1 fruit fly cellular context compared by ENCODE assay signal in the genomic region with DNA sequence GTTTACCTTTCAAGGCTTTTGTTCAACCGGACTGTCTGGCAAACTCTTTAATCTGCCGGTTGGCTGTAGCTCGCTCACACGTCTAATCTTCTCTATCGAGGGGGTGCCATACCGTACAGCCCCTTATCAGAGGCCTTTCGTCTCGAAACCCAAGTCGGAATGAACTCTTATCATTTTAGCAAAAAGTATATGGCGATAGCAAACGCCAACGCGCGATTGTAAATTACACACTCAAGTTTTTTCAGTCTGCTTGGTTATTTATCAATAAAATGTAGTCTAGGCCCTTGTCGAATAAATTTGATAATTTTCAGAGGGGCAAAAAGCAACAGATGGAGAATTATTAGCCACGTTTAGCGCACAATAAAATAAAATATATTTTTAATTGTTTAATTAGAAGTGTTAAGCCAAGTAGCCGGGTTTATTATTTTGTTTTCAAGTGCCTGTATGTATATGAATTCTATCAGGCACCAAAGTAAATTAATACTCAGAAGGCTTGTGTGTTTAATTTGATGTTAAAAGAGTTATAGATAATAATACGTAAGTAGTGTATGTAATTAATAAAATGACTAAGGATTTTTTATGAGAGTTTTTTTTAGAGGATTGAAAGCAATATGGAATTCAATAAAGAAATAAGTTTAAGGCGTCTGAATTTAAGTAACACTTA.
TF ChIP-seq lines count a peak whose summit lies in the region.

No protein-coding gene starts in this region.

TF ChIP-seq in whole organism, embryonic, 481 proteins besides CTCF, POLR2A, EP300 and RAD21 (continued from another document):
- TF ChIP-seq CG6175 (GFP tag; IDR thresholded peaks at IDR 0.05; lab: Robert Waterston, UW): no peak
- TF ChIP-seq Myb (GFP tag; optimal IDR thresholded peaks at IDR 0.05; lab: Kevin White, UChicago): no peak
- TF ChIP-seq pfk (GFP tag; optimal IDR thresholded peaks at IDR 0.05; lab: Kevin White, UChicago): no peak
- peak; percentile 39 for TF ChIP-seq lab (GFP tag; optimal IDR thresholded peaks at IDR 0.05; lab: Kevin White, UChicago)
- TF ChIP-seq NC2β (GFP tag; optimal IDR thresholded peaks at IDR 0.05; lab: Kevin White, UChicago): no peak
- TF ChIP-seq Doc2 (GFP tag; IDR thresholded peaks at IDR 0.05; lab: Robert Waterston, UW): no peak
- no peak for TF ChIP-seq pan (optimal IDR thresholded peaks at IDR 0.05; lab: Kevin White, UChicago)
- TF ChIP-seq pan (GFP tag; optimal IDR thresholded peaks at IDR 0.05 in 1 of 2, IDR thresholded peaks at IDR 0.05 in 1 of 2): no peak
- TF ChIP-seq peb (GFP tag; IDR thresholded peaks at IDR 0.05; lab: Robert Waterston, UW): no peak
- TF ChIP-seq dan (GFP tag; IDR thresholded peaks at IDR 0.05; lab: Robert Waterston, UW): no peak
- TF ChIP-seq ac (GFP tag; optimal IDR thresholded peaks at IDR 0.05; lab: Kevin White, UChicago): no peak
- no peak for TF ChIP-seq CG31388 (GFP tag; optimal IDR thresholded peaks at IDR 0.05; lab: Kevin White, UChicago)
- TF ChIP-seq HmgZ (tag; optimal IDR thresholded peaks at IDR 0.05; lab: Kevin White, UChicago): peak; percentile 2
- no peak for TF ChIP-seq fru (optimal IDR thresholded peaks at IDR 0.05; lab: Kevin White, UChicago)
- TF ChIP-seq sug (tag; optimal IDR thresholded peaks at IDR 0.05; lab: Kevin White, UChicago): peak; percentile 97
- TF ChIP-seq Hmr (GFP tag; optimal IDR thresholded peaks at IDR 0.05; lab: Kevin White, UChicago): peak; percentile 23
- TF ChIP-seq pb (GFP tag; optimal IDR thresholded peaks at IDR 0.05; lab: Kevin White, UChicago): no peak
- no peak for TF ChIP-seq gsb-n (tag; optimal IDR thresholded peaks at IDR 0.05; lab: Kevin White, UChicago)
- peak; percentile 30 for TF ChIP-seq Vsx1 (GFP tag; optimal IDR thresholded peaks at IDR 0.05; lab: Kevin White, UChicago)
- TF ChIP-seq gem (tag; optimal IDR thresholded peaks at IDR 0.05; lab: Kevin White, UChicago): no peak
- no peak for TF ChIP-seq slou (GFP tag; optimal IDR thresholded peaks at IDR 0.05; lab: Kevin White, UChicago)
- TF ChIP-seq CG18011 (GFP tag; optimal IDR thresholded peaks at IDR 0.05; lab: Kevin White, UChicago): no peak
- no peak for TF ChIP-seq kay (GFP tag; optimal IDR thresholded peaks at IDR 0.05; lab: Kevin White, UChicago)
- no peak for TF ChIP-seq bab2 (GFP tag; optimal IDR thresholded peaks at IDR 0.05; lab: Kevin White, UChicago)
- peak; percentile 85 for TF ChIP-seq CG34376 (GFP tag; optimal IDR thresholded peaks at IDR 0.05; lab: Kevin White, UChicago)
- TF ChIP-seq bowl (GFP tag; IDR thresholded peaks at IDR 0.05; lab: Robert Waterston, UW): no peak
- peak; percentile 28 for TF ChIP-seq CG15479 (GFP tag; optimal IDR thresholded peaks at IDR 0.05; lab: Kevin White, UChicago)
- TF ChIP-seq CG15514 (GFP tag; optimal IDR thresholded peaks at IDR 0.05; lab: Kevin White, UChicago): peak; percentile 2
- no peak for TF ChIP-seq az2 (GFP tag; optimal IDR thresholded peaks at IDR 0.05; lab: Kevin White, UChicago)
- TF ChIP-seq CG6813 (GFP tag; optimal IDR thresholded peaks at IDR 0.05; lab: Kevin White, UChicago): peak; percentile 8
- TF ChIP-seq yki (optimal IDR thresholded peaks at IDR 0.05; lab: Kevin White, UChicago): no peak
- TF ChIP-seq Chrac-16 (GFP tag; optimal IDR thresholded peaks at IDR 0.05; lab: Kevin White, UChicago): no peak
- no peak for TF ChIP-seq CG12071 (GFP tag; optimal IDR thresholded peaks at IDR 0.05; lab: Kevin White, UChicago)
- TF ChIP-seq chinmo (GFP tag; IDR thresholded peaks at IDR 0.05; lab: Robert Waterston, UW; ENCODE audit: partially characterized antibody): 0 out of 4 replicates have a peak, but pooled peaks have one; percentile 16
- no peak for TF ChIP-seq CG2889 (GFP tag; IDR thresholded peaks at IDR 0.05; lab: Robert Waterston, UW)
- TF ChIP-seq Gsc (GFP tag; IDR thresholded peaks at IDR 0.05; lab: Robert Waterston, UW): no peak
- TF ChIP-seq NC2α (GFP tag; optimal IDR thresholded peaks at IDR 0.05; lab: Kevin White, UChicago): no peak
- TF ChIP-seq trem (tag; optimal IDR thresholded peaks at IDR 0.05; lab: Kevin White, UChicago): no peak
- no peak for TF ChIP-seq Fer2 (tag; optimal IDR thresholded peaks at IDR 0.05; lab: Kevin White, UChicago)
- no peak for TF ChIP-seq dati (GFP tag; IDR thresholded peaks at IDR 0.05; lab: Robert Waterston, UW)
- TF ChIP-seq cwo (GFP tag; optimal IDR thresholded peaks at IDR 0.05; lab: Kevin White, UChicago): peak; percentile 39
- no peak for TF ChIP-seq CG30431 (GFP tag; optimal IDR thresholded peaks at IDR 0.05; lab: Kevin White, UChicago)
- no peak for TF ChIP-seq mld (GFP tag; IDR thresholded peaks at IDR 0.05; lab: Robert Waterston, UW; ENCODE audit: partially characterized antibody)
- TF ChIP-seq usp (GFP tag; optimal IDR thresholded peaks at IDR 0.05; lab: Kevin White, UChicago): no peak
- no peak for TF ChIP-seq vfl (GFP tag; optimal IDR thresholded peaks at IDR 0.05; lab: Kevin White, UChicago)
- peak; percentile 43 for TF ChIP-seq CG10543 (GFP tag; optimal IDR thresholded peaks at IDR 0.05; lab: Kevin White, UChicago)
- TF ChIP-seq ato (GFP tag; IDR thresholded peaks at IDR 0.05; lab: Robert Waterston, UW; ENCODE audit: partially characterized antibody): no peak
- no peak for TF ChIP-seq CG3407 (GFP tag; optimal IDR thresholded peaks at IDR 0.05; lab: Kevin White, UChicago)
- TF ChIP-seq MESR4 (GFP tag; optimal IDR thresholded peaks at IDR 0.05; lab: Kevin White, UChicago): no peak
- no peak for TF ChIP-seq twi (tag; optimal IDR thresholded peaks at IDR 0.05; lab: Kevin White, UChicago)
- peak; percentile 99 for TF ChIP-seq exex (tag; optimal IDR thresholded peaks at IDR 0.05; lab: Kevin White, UChicago)
- TF ChIP-seq rib (GFP tag; IDR thresholded peaks at IDR 0.05; lab: Robert Waterston, UW): peak; percentile 70; the same call in 1 of the 2 replicates
- TF ChIP-seq crol (GFP tag; IDR thresholded peaks at IDR 0.05; lab: Robert Waterston, UW): no peak
- no peak for TF ChIP-seq insv (GFP tag; optimal IDR thresholded peaks at IDR 0.05; lab: Kevin White, UChicago)
- no peak for TF ChIP-seq CG11398 (GFP tag; optimal IDR thresholded peaks at IDR 0.05; lab: Kevin White, UChicago)
- no peak for TF ChIP-seq Tbp (GFP tag; optimal IDR thresholded peaks at IDR 0.05; lab: Kevin White, UChicago)
- no peak for TF ChIP-seq D19A (tag; optimal IDR thresholded peaks at IDR 0.05; lab: Kevin White, UChicago)
- peak; percentile 74 for TF ChIP-seq sd (tag; optimal IDR thresholded peaks at IDR 0.05; lab: Kevin White, UChicago)
- TF ChIP-seq tup (GFP tag; optimal IDR thresholded peaks at IDR 0.05; lab: Kevin White, UChicago): no peak
- TF ChIP-seq CrebB (tag; optimal IDR thresholded peaks at IDR 0.05; lab: Kevin White, UChicago): no peak
- TF ChIP-seq CG31365 (tag; optimal IDR thresholded peaks at IDR 0.05; lab: Kevin White, UChicago): no peak
- peak; percentile 94 for TF ChIP-seq Hey (tag; optimal IDR thresholded peaks at IDR 0.05; lab: Kevin White, UChicago)
- no peak for TF ChIP-seq Xrp1 (GFP tag; IDR thresholded peaks at IDR 0.05; lab: Robert Waterston, UW)
- no peak for TF ChIP-seq CG6254 (GFP tag; optimal IDR thresholded peaks at IDR 0.05; lab: Kevin White, UChicago)
- TF ChIP-seq Scr (GFP tag; IDR thresholded peaks at IDR 0.05; lab: Robert Waterston, UW; ENCODE audit: partially characterized antibody): no peak
- no peak for TF ChIP-seq Asciz (GFP tag; optimal IDR thresholded peaks at IDR 0.05; lab: Kevin White, UChicago)
- no peak for TF ChIP-seq esg (GFP tag; conservative IDR thresholded peaks at IDR 0.05; lab: Robert Waterston, UW)
- TF ChIP-seq Neu2 (GFP tag; optimal IDR thresholded peaks at IDR 0.05; lab: Kevin White, UChicago; ENCODE audit: borderline replicate concordance): no peak
- 0 out of 3 replicates have a peak, but pooled peaks have one; percentile 16 for TF ChIP-seq row (GFP tag; IDR thresholded peaks at IDR 0.05; lab: Robert Waterston, UW)
- TF ChIP-seq gro (GFP tag; optimal IDR thresholded peaks at IDR 0.05; lab: Kevin White, UChicago): peak; percentile 29
- no peak for TF ChIP-seq nau (GFP tag; optimal IDR thresholded peaks at IDR 0.05; lab: Kevin White, UChicago)
- no peak for TF ChIP-seq CG8290 (GFP tag; optimal IDR thresholded peaks at IDR 0.05; lab: Kevin White, UChicago)
- TF ChIP-seq CG8290 (tag; optimal IDR thresholded peaks at IDR 0.05; lab: Kevin White, UChicago): peak in 1 of 2 experiments; percentile 8
- no peak for TF ChIP-seq CG31441 (GFP tag; IDR thresholded peaks at IDR 0.05; lab: Robert Waterston, UW)
- no peak for TF ChIP-seq salm (tag; optimal IDR thresholded peaks at IDR 0.05; lab: Kevin White, UChicago)
- no peak for TF ChIP-seq stc (GFP tag; IDR thresholded peaks at IDR 0.05; lab: Robert Waterston, UW)
- no peak for TF ChIP-seq Atf3 (GFP tag; optimal IDR thresholded peaks at IDR 0.05; lab: Kevin White, UChicago)
- TF ChIP-seq mirr (GFP tag; optimal IDR thresholded peaks at IDR 0.05; lab: Kevin White, UChicago): peak; percentile 86
- no peak for TF ChIP-seq Hr3 (GFP tag; optimal IDR thresholded peaks at IDR 0.05; lab: Kevin White, UChicago)
